Fruit fly (Drosophila melanogaster) whole organism, embryonic: ENCODE data around the gene Sry-alpha.

Source experiments
- ATbp ChIP-seq: fragments of 200-800 bp; sonication (Bioruptor generic); optimal IDR thresholded peaks from 2 replicates; lab custom pipeline; 2017; ENCODE audit warnings: missing biosample characterization, mild to moderate bottlenecking, missing genetic modification characterization, missing genetic modification reagents
- Blimp-1 ChIP-seq: fragments of 200-800 bp; sonication (Bioruptor generic); optimal IDR thresholded peaks from 3 replicates; lab custom pipeline; 2018; ENCODE audit warnings: missing biosample characterization, missing genetic modification characterization, mild to moderate bottlenecking, moderate library complexity, missing genetic modification reagents
- C15 ChIP-seq: fragments of 200-800 bp; sonication (Bioruptor generic); IDR thresholded peaks from 3 replicates; pipeline ENCODE4 v1.3.6; 2022; ENCODE audit warnings: missing biosample characterization, missing genetic modification characterization
- CG11398 ChIP-seq: fragments of 200-800 bp; sonication (Bioruptor generic); optimal IDR thresholded peaks from 2 replicates; lab custom pipeline; 2016; ENCODE audit warnings: missing biosample characterization, missing genetic modification characterization
- CG11695 ChIP-seq: fragments of 200-800 bp; sonication (Bioruptor generic); IDR thresholded peaks from 3 replicates; pipeline ENCODE4 v1.3.6; 2022; ENCODE audit warnings: missing biosample characterization, missing genetic modification characterization
- CG1233 ChIP-seq: fragments of 200-800 bp; sonication (Bioruptor generic); optimal IDR thresholded peaks from 4 replicates; lab custom pipeline; 2018; ENCODE audit warnings: missing biosample characterization, mild to moderate bottlenecking, missing genetic modification characterization
- CG1529 ChIP-seq: fragments of 200-800 bp; sonication (Bioruptor generic); optimal IDR thresholded peaks from 3 replicates; lab custom pipeline; 2018; ENCODE audit warnings: missing biosample characterization, missing genetic modification characterization
- CG16779 ChIP-seq: fragments of 200-800 bp; sonication (Bioruptor generic); IDR thresholded peaks from 2 replicates; pipeline ENCODE4 v1.3.6; 2022; ENCODE audit warnings: missing biosample characterization, missing genetic modification characterization
- CG16863 ChIP-seq: fragments of 200-800 bp; sonication (Bioruptor generic); optimal IDR thresholded peaks from 3 replicates; lab custom pipeline; 2016; ENCODE audit warnings: missing biosample characterization, missing genetic modification characterization
- CG18476 ChIP-seq: fragments of 200-800 bp; sonication (Bioruptor generic); optimal IDR thresholded peaks from 2 replicates; lab custom pipeline; 2016; ENCODE audit warnings: missing biosample characterization, mild to moderate bottlenecking, missing genetic modification characterization
- CG2120 ChIP-seq: fragments of 200-800 bp; sonication (Bioruptor generic); optimal IDR thresholded peaks from 3 replicates; lab custom pipeline; 2016; ENCODE audit warnings: missing biosample characterization, missing genetic modification characterization
- CG2678 ChIP-seq: fragments of 200-800 bp; sonication (Bioruptor generic); optimal IDR thresholded peaks from 3 replicates; lab custom pipeline; 2019; ENCODE audit warnings: missing biosample characterization, mild to moderate bottlenecking, missing genetic modification characterization, moderate library complexity
- CG30020 ChIP-seq: fragments of 200-800 bp; optimal IDR thresholded peaks from 2 replicates; lab custom pipeline; 2019; ENCODE audit warnings: missing biosample characterization, mild to moderate bottlenecking, missing genetic modification characterization, moderate library complexity
- CG31365 ChIP-seq: fragments of 200-800 bp; sonication (Bioruptor generic); optimal IDR thresholded peaks from 2 replicates; lab custom pipeline; 2018; ENCODE audit warnings: missing biosample characterization, mild to moderate bottlenecking, missing genetic modification characterization
- CG31441 ChIP-seq: fragments of 200-800 bp; sonication (Bioruptor generic); IDR thresholded peaks from 2 replicates; pipeline ENCODE4 v1.3.6; 2022; ENCODE audit warnings: missing biosample characterization, missing genetic modification characterization
- CG4707 ChIP-seq: fragments of 200-800 bp; sonication (Bioruptor generic); optimal IDR thresholded peaks from 2 replicates; lab custom pipeline; 2018; ENCODE audit warnings: missing biosample characterization, mild to moderate bottlenecking, missing genetic modification characterization, moderate library complexity
- CG6175 ChIP-seq: fragments of 200-800 bp; sonication (Bioruptor generic); IDR thresholded peaks from 3 replicates; pipeline ENCODE4 v1.3.6; 2022; ENCODE audit warnings: missing biosample characterization, missing genetic modification characterization
- CG7372 ChIP-seq: fragments of 200-800 bp; sonication (Bioruptor generic); IDR thresholded peaks from 2 replicates; pipeline ENCODE4 v1.3.6; 2022; ENCODE audit warnings: missing biosample characterization, missing genetic modification characterization
- CG7928 ChIP-seq: fragments of 200-800 bp; sonication (Bioruptor generic); optimal IDR thresholded peaks from 2 replicates; lab custom pipeline; 2017; ENCODE audit warnings: missing biosample characterization, mild to moderate bottlenecking, missing genetic modification characterization
- CG8359 ChIP-seq: fragments of 200-800 bp; sonication (Bioruptor generic); optimal IDR thresholded peaks from 2 replicates; lab custom pipeline; 2017; ENCODE audit warnings: missing biosample characterization, mild to moderate bottlenecking, missing genetic modification characterization, borderline replicate concordance
- CG8924 ChIP-seq: fragments of 200-800 bp; optimal IDR thresholded peaks from 3 replicates; lab custom pipeline; 2019; ENCODE audit warnings: missing biosample characterization, mild to moderate bottlenecking, missing genetic modification characterization, moderate library complexity
- CG8944 ChIP-seq: fragments of 200-800 bp; sonication (Bioruptor generic); optimal IDR thresholded peaks from 3 replicates; lab custom pipeline; 2016; ENCODE audit warnings: missing biosample characterization, missing genetic modification characterization
- CG9797 ChIP-seq: fragments of 200-800 bp; sonication (Bioruptor generic); optimal IDR thresholded peaks from 3 replicates; lab custom pipeline; 2018; ENCODE audit warnings: missing biosample characterization, mild to moderate bottlenecking, missing genetic modification characterization
- CkIIα-i1 ChIP-seq: fragments of 200-800 bp; sonication (Bioruptor generic); IDR thresholded peaks from 2 replicates; pipeline ENCODE4 v1.3.6; 2022; ENCODE audit warnings: missing biosample characterization, missing genetic modification characterization
- D ChIP-seq, 2 experiments: fragments of 200-800 bp in 1 of 2; fragments of >200 bp in 1 of 2; sonication (Bioruptor generic) in 1 of 2; optimal IDR thresholded peaks; 2 replicates in 1 of 2; 3 replicates in 1 of 2; lab custom pipeline; 2017; ENCODE audit warnings: mild to moderate bottlenecking in 1 of 2, missing biosample characterization in 1 of 2, missing genetic modification characterization in 1 of 2, missing genetic modification reagents in 1 of 2
- D19B ChIP-seq: fragments of 200-800 bp; sonication (Bioruptor generic); optimal IDR thresholded peaks from 2 replicates; lab custom pipeline; 2017; ENCODE audit warnings: missing biosample characterization, mild to moderate bottlenecking, missing genetic modification characterization
- Dad ChIP-seq: fragments of 200-800 bp; sonication (Bioruptor generic); optimal IDR thresholded peaks from 3 replicates; lab custom pipeline; 2016; ENCODE audit warnings: missing biosample characterization, missing genetic modification characterization
- Dip3 ChIP-seq: fragments of 200-800 bp; sonication (Bioruptor generic); optimal IDR thresholded peaks from 3 replicates; lab custom pipeline; 2016; ENCODE audit warnings: missing biosample characterization, missing genetic modification characterization
- Ets97D ChIP-seq: fragments of 200-800 bp; sonication (Bioruptor generic); optimal IDR thresholded peaks from 3 replicates; lab custom pipeline; 2016; ENCODE audit warnings: missing biosample characterization, missing genetic modification characterization
- Mad ChIP-seq: fragments of 200-800 bp; sonication (Bioruptor generic); optimal IDR thresholded peaks from 2 replicates; lab custom pipeline; 2016; ENCODE audit warnings: missing biosample characterization, missing genetic modification characterization
- bigmax ChIP-seq: fragments of 200-800 bp; sonication (Bioruptor generic); optimal IDR thresholded peaks from 2 replicates; lab custom pipeline; 2018; ENCODE audit warnings: missing biosample characterization, mild to moderate bottlenecking, missing genetic modification characterization
- bowl ChIP-seq: fragments of 200-800 bp; sonication (Bioruptor generic); IDR thresholded peaks from 2 replicates; pipeline ENCODE4 v1.3.6; 2022; ENCODE audit warnings: missing biosample characterization, missing genetic modification characterization
- br ChIP-seq: fragments of >200 bp; optimal IDR thresholded peaks from 2 replicates; lab custom pipeline; 2017
- da ChIP-seq: fragments of 200-800 bp; sonication (Bioruptor generic); optimal IDR thresholded peaks from 2 replicates; lab custom pipeline; 2016; ENCODE audit warnings: missing biosample characterization, missing genetic modification characterization
- dati ChIP-seq: fragments of 200-800 bp; sonication (Bioruptor generic); IDR thresholded peaks from 2 replicates; pipeline ENCODE4 v1.3.6; 2022; ENCODE audit warnings: missing biosample characterization, missing genetic modification characterization
- fu2 ChIP-seq: fragments of 200-800 bp; sonication (Bioruptor generic); optimal IDR thresholded peaks from 2 replicates; lab custom pipeline; 2016; ENCODE audit warnings: missing biosample characterization, missing genetic modification characterization
- gsb ChIP-seq: fragments of 200-800 bp; sonication (Bioruptor generic); IDR thresholded peaks from 2 replicates; pipeline ENCODE4 v1.3.6; 2022; ENCODE audit warnings: missing biosample characterization, missing genetic modification characterization
- insv ChIP-seq, 2 experiments: fragments of 200-800 bp; sonication (Bioruptor generic); optimal IDR thresholded peaks; 3 replicates each; lab custom pipeline; 2016 to 2018; ENCODE audit warnings: missing biosample characterization in 2 of 2, missing genetic modification characterization in 2 of 2
- inv ChIP-seq: fragments of 200-800 bp; sonication (Bioruptor generic); IDR thresholded peaks from 2 replicates; pipeline ENCODE4 v1.3.6; 2022; ENCODE audit warnings: missing biosample characterization, missing genetic modification characterization; ENCODE audit not compliant: partially characterized antibody
- jing ChIP-seq: fragments of 200-800 bp; sonication (Bioruptor generic); optimal IDR thresholded peaks from 2 replicates; lab custom pipeline; 2018; ENCODE audit warnings: missing biosample characterization, mild to moderate bottlenecking, missing genetic modification characterization
- lilli ChIP-seq: fragments of 200-800 bp; sonication (Bioruptor generic); optimal IDR thresholded peaks from 3 replicates; lab custom pipeline; 2016; ENCODE audit warnings: missing biosample characterization, missing genetic modification characterization
- lola ChIP-seq, 3 experiments: fragments of >200 bp in 2 of 3; fragments of 200-800 bp in 1 of 3; sonication (Bioruptor generic) in 1 of 3; optimal IDR thresholded peaks; 2 replicates each; lab custom pipeline; 2017 to 2019; ENCODE audit warnings: missing biosample characterization in 3 of 3, missing genetic modification characterization in 3 of 3, mild to moderate bottlenecking in 1 of 3, moderate library complexity in 1 of 3
- maf-S ChIP-seq: fragments of 200-800 bp; sonication (Bioruptor generic); optimal IDR thresholded peaks from 2 replicates; lab custom pipeline; 2016; ENCODE audit warnings: missing biosample characterization, missing genetic modification characterization
- mld ChIP-seq: fragments of 200-800 bp; sonication (Bioruptor generic); IDR thresholded peaks from 3 replicates; pipeline ENCODE4 v1.3.6; 2022; ENCODE audit warnings: missing biosample characterization, missing genetic modification characterization; ENCODE audit not compliant: partially characterized antibody
- rib ChIP-seq: fragments of 200-800 bp; sonication (Bioruptor generic); IDR thresholded peaks from 2 replicates; pipeline ENCODE4 v1.3.6; 2022; ENCODE audit warnings: missing biosample characterization, missing genetic modification characterization
- run ChIP-seq: fragments of 200-800 bp; sonication (Bioruptor generic); optimal IDR thresholded peaks from 3 replicates; lab custom pipeline; 2018; ENCODE audit warnings: missing biosample characterization, mild to moderate bottlenecking, missing genetic modification characterization
- scrt ChIP-seq: fragments of 200-800 bp; sonication (Bioruptor generic); optimal IDR thresholded peaks from 2 replicates; lab custom pipeline; 2018; ENCODE audit warnings: missing biosample characterization, mild to moderate bottlenecking, missing genetic modification characterization, moderate library complexity
- stc ChIP-seq: fragments of 200-800 bp; sonication (Bioruptor generic); IDR thresholded peaks from 2 replicates; pipeline ENCODE4 v1.3.6; 2022; ENCODE audit warnings: missing biosample characterization, missing genetic modification characterization
- ttk ChIP-seq: fragments of 200-800 bp; sonication (Bioruptor generic); IDR thresholded peaks from 2 replicates; pipeline ENCODE4 v2.1.2; 2022; ENCODE audit warnings: missing biosample characterization, missing genetic modification characterization

Sry-alpha gene

dm6 chr3R:30058057-30058868 lies 18.7 kb downstream of the Sry-alpha start, which contains the start of gene sima (continued):
- TF ChIP-seq bowl (GFP tag; lab: Robert Waterston, UW): no peak
- no peak for TF ChIP-seq CG1233 (GFP tag; lab: Kevin White, UChicago)
- peak; percentile 4 for TF ChIP-seq CG8944
- no peak for TF ChIP-seq da (GFP tag; lab: Kevin White, UChicago)
- TF ChIP-seq gsb (GFP tag; lab: Robert Waterston, UW): no peak
- TF ChIP-seq Ets97D (GFP tag; lab: Kevin White, UChicago): peak; percentile 69
- no peak for TF ChIP-seq rib (GFP tag; lab: Robert Waterston, UW)
- TF ChIP-seq CG9797 (GFP tag; lab: Kevin White, UChicago): peak; percentile 90
- peak; percentile 55 for TF ChIP-seq CG8924 (tag; lab: Kevin White, UChicago)
- no peak for TF ChIP-seq bigmax
- no peak for TF ChIP-seq CG8359 (GFP tag; lab: Kevin White, UChicago)
- TF ChIP-seq ttk (GFP tag; lab: Robert Waterston, UW): peak; percentile 30
- peak; percentile 17 for TF ChIP-seq Blimp-1 (GFP tag; lab: Kevin White, UChicago)
- TF ChIP-seq fu2: no peak
- no peak for TF ChIP-seq ATbp (GFP tag; lab: Kevin White, UChicago)
- TF ChIP-seq dati: no peak
- no peak for TF ChIP-seq CkIIα-i1 (GFP tag; lab: Robert Waterston, UW)
- peak; percentile 23 for TF ChIP-seq CG16863
- no peak for TF ChIP-seq CG7372 (GFP tag; lab: Robert Waterston, UW)
- no peak for TF ChIP-seq CG31365 (tag; lab: Kevin White, UChicago)
- no peak for TF ChIP-seq run (tag; lab: Kevin White, UChicago)
- peak; percentile 28 for TF ChIP-seq CG2678 (tag; lab: Kevin White, UChicago)
- TF ChIP-seq CG11398 (GFP tag; lab: Kevin White, UChicago): no peak
- TF ChIP-seq CG11695 (GFP tag; lab: Robert Waterston, UW): 0 out of 3 replicates have a peak, but pooled peaks have one; percentile 34
- TF ChIP-seq lola (GFP tag; optimal IDR thresholded peaks at IDR 0.05; lab: Kevin White, UChicago): no peak
- TF ChIP-seq Mad (GFP tag; lab: Kevin White, UChicago): no peak
- no peak for TF ChIP-seq CG7928
- TF ChIP-seq D (optimal IDR thresholded peaks at IDR 0.05; lab: Kevin White, UChicago): no peak
- no peak for TF ChIP-seq D (GFP tag; optimal IDR thresholded peaks at IDR 0.05; lab: Kevin White, UChicago)
- TF ChIP-seq Dad: peak; percentile 14
- 0 out of 2 replicates have a peak, but pooled peaks have one; percentile 17 for TF ChIP-seq stc (GFP tag; lab: Robert Waterston, UW)
- TF ChIP-seq CG6175 (GFP tag; lab: Robert Waterston, UW): no peak
- TF ChIP-seq insv (GFP tag; optimal IDR thresholded peaks at IDR 0.05; lab: Kevin White, UChicago): no peak
- TF ChIP-seq maf-S (GFP tag; lab: Kevin White, UChicago): peak; percentile 55
- TF ChIP-seq CG30020 (tag; lab: Kevin White, UChicago): peak; percentile 40
- TF ChIP-seq CG1529 (GFP tag; lab: Kevin White, UChicago): no peak
- TF ChIP-seq CG31441 (GFP tag; lab: Robert Waterston, UW): no peak
- no peak for TF ChIP-seq CG4707 (GFP tag; lab: Kevin White, UChicago)
- TF ChIP-seq CG18476 (GFP tag; lab: Kevin White, UChicago): no peak
- no peak for TF ChIP-seq inv (GFP tag; lab: Robert Waterston, UW)
- TF ChIP-seq D19B (GFP tag; lab: Kevin White, UChicago): no peak
- TF ChIP-seq lilli: peak; percentile 66
- TF ChIP-seq C15 (GFP tag; lab: Robert Waterston, UW): no peak
- no peak for TF ChIP-seq mld (GFP tag; lab: Robert Waterston, UW)
- TF ChIP-seq br (lab: Kevin White, UChicago): no peak
- TF ChIP-seq CG16779 (GFP tag; lab: Robert Waterston, UW): no peak
- TF ChIP-seq scrt (GFP tag; lab: Kevin White, UChicago): peak; percentile 5
- TF ChIP-seq jing: no peak
- TF ChIP-seq Dip3 (GFP tag; lab: Kevin White, UChicago): peak; percentile 18
- TF ChIP-seq CG2120 (GFP tag; lab: Kevin White, UChicago): peak; percentile 65
